Worm (Caenorhabditis elegans) whole organism, mixed stage, embryonic: Measurements from ENCODE around the gene T19H12.6.

Source experiments
- ceh-43 ChIP-seq: fragments of 200-800 bp; sonication (Bioruptor generic); optimal IDR thresholded peaks from 2 replicates; lab custom pipeline; 2018; ENCODE audit warnings: mild to moderate bottlenecking, missing genetic modification characterization, moderate library complexity, missing compliant biosample characterization
- ces-1 ChIP-seq: fragments of 150-350 bp; optimal IDR thresholded peaks from 2 replicates; lab custom pipeline; 2014; ENCODE audit warnings: missing biosample characterization, missing genetic modification reagents, missing genetic modification characterization
- elt-3 ChIP-seq: fragments of 150-350 bp; optimal IDR thresholded peaks from 2 replicates; lab custom pipeline; 2014; ENCODE audit warnings: missing biosample characterization, missing genetic modification characterization
- mab-5 ChIP-seq: fragments of 150-350 bp; optimal IDR thresholded peaks from 2 replicates; lab custom pipeline; 2014; ENCODE audit warnings: missing biosample characterization, missing genetic modification characterization
- nhr-237 ChIP-seq: fragments of 150-350 bp; optimal IDR thresholded peaks from 2 replicates; lab custom pipeline; 2014; ENCODE audit warnings: missing biosample characterization, missing genetic modification characterization
- unc-120 ChIP-seq: sonication (generic microtip); optimal IDR thresholded peaks from 2 replicates; lab custom pipeline; 2017; ENCODE audit warnings: missing genetic modification characterization, missing compliant biosample characterization; ENCODE audit not compliant: poor library complexity, severe bottlenecking
- unc-62 ChIP-seq: fragments of 150-350 bp; optimal IDR thresholded peaks from 2 replicates; lab custom pipeline; 2014; ENCODE audit warnings: missing biosample characterization, missing genetic modification reagents, missing genetic modification characterization

ce11 chrV:4834277-4834676 is 43.2 kb downstream of the T19H12.6 start, which contains the start of gene C37H5.14:
- TF ChIP-seq unc-62 (GFP tag; lab: Kevin White, UChicago) (no peak), ceh-43 (GFP tag; lab: Kevin White, UChicago) (no peak), unc-120 (tag; lab: Kevin White, UChicago) (no peak), mab-5 (tag; lab: Kevin White, UChicago) (no peak), ces-1 (no peak), elt-3 (no peak), nhr-237 (tag; lab: Kevin White, UChicago) (no peak)
